Fruit fly (Drosophila melanogaster) whole organism, embryonic: Measurements from ENCODE around the gene CG15725.

Source experiments
- ATbp ChIP-seq: fragments of 200-800 bp; sonication (Bioruptor generic); optimal IDR thresholded peaks from 2 replicates; lab custom pipeline; 2017; ENCODE audit warnings: missing biosample characterization, mild to moderate bottlenecking, missing genetic modification characterization, missing genetic modification reagents
- Antp ChIP-seq: fragments of 200-800 bp; sonication (Bioruptor generic); optimal IDR thresholded peaks from 3 replicates; lab custom pipeline; 2016; ENCODE audit warnings: missing biosample characterization, missing genetic modification characterization
- CG10147 ChIP-seq: fragments of 200-800 bp; sonication (Bioruptor generic); optimal IDR thresholded peaks from 2 replicates; lab custom pipeline; 2019; ENCODE audit warnings: missing biosample characterization, mild to moderate bottlenecking, missing genetic modification characterization, moderate library complexity
- CG12299 ChIP-seq: fragments of 200-800 bp; sonication (Bioruptor generic); optimal IDR thresholded peaks from 2 replicates; lab custom pipeline; 2018; ENCODE audit warnings: missing biosample characterization, mild to moderate bottlenecking, missing genetic modification characterization
- CG13775 ChIP-seq: fragments of 200-800 bp; sonication (Bioruptor generic); optimal IDR thresholded peaks from 3 replicates; lab custom pipeline; 2017; ENCODE audit warnings: missing biosample characterization, mild to moderate bottlenecking, missing genetic modification characterization
- CG14860 ChIP-seq: fragments of 200-800 bp; sonication (Bioruptor generic); IDR thresholded peaks from 3 replicates; pipeline ENCODE4 v1.3.6; 2022; ENCODE audit warnings: missing biosample characterization, missing genetic modification characterization; ENCODE audit not compliant: partially characterized antibody
- CG17359 ChIP-seq: fragments of 200-800 bp; sonication (Bioruptor generic); optimal IDR thresholded peaks from 3 replicates; lab custom pipeline; 2018; ENCODE audit warnings: missing biosample characterization, mild to moderate bottlenecking, missing genetic modification characterization, moderate library complexity
- CG18764 ChIP-seq: fragments of 200-800 bp; sonication (Bioruptor generic); optimal IDR thresholded peaks from 3 replicates; lab custom pipeline; 2016; ENCODE audit warnings: missing biosample characterization, missing genetic modification characterization
- CG2199 ChIP-seq: fragments of 200-800 bp; sonication (Bioruptor generic); IDR thresholded peaks from 3 replicates; pipeline ENCODE4 v1.3.6; 2022; ENCODE audit warnings: missing biosample characterization, missing genetic modification characterization
- CG5953 ChIP-seq: fragments of 200-800 bp; sonication (Bioruptor generic); IDR thresholded peaks from 2 replicates; pipeline ENCODE4 v1.3.6; 2022; ENCODE audit warnings: missing biosample characterization, missing genetic modification characterization
- CG7745 ChIP-seq: fragments of 200-800 bp; sonication (Bioruptor generic); optimal IDR thresholded peaks from 2 replicates; lab custom pipeline; 2018; ENCODE audit warnings: missing biosample characterization, mild to moderate bottlenecking, missing genetic modification characterization, moderate library complexity
- CG8290 ChIP-seq, 3 experiments: fragments of 200-800 bp; sonication (Bioruptor generic); optimal IDR thresholded peaks; 2 replicates each; lab custom pipeline; 2016 to 2019; ENCODE audit warnings: missing biosample characterization in 3 of 3, missing genetic modification characterization in 3 of 3, mild to moderate bottlenecking in 2 of 3, moderate library complexity in 1 of 3
- Chrac-16 ChIP-seq: fragments of 200-800 bp; sonication (Bioruptor generic); optimal IDR thresholded peaks from 3 replicates; lab custom pipeline; 2016; ENCODE audit warnings: missing biosample characterization, missing genetic modification characterization
- D ChIP-seq, 2 experiments: fragments of 200-800 bp in 1 of 2; fragments of >200 bp in 1 of 2; sonication (Bioruptor generic) in 1 of 2; optimal IDR thresholded peaks; 2 replicates in 1 of 2; 3 replicates in 1 of 2; lab custom pipeline; 2017; ENCODE audit warnings: mild to moderate bottlenecking in 1 of 2, missing biosample characterization in 1 of 2, missing genetic modification characterization in 1 of 2, missing genetic modification reagents in 1 of 2
- Drgx ChIP-seq: fragments of 200-800 bp; sonication (Bioruptor generic); IDR thresholded peaks from 2 replicates; pipeline ENCODE4 v1.3.6; 2022; ENCODE audit warnings: missing biosample characterization, missing genetic modification characterization
- Jarid2 ChIP-seq: fragments of 200-800 bp; sonication (Bioruptor generic); optimal IDR thresholded peaks from 3 replicates; lab custom pipeline; 2017; ENCODE audit warnings: mild to moderate bottlenecking, missing biosample characterization, missing genetic modification reagents, missing genetic modification characterization
- Med ChIP-seq: fragments of 200-800 bp; sonication (Bioruptor generic); peaks from one replicate; lab custom pipeline; 2016; ENCODE audit warnings: missing biosample characterization, missing genetic modification characterization, mild to moderate bottlenecking, inconsistent platforms, moderate library complexity
- Optix ChIP-seq: fragments of 200-800 bp; sonication (Bioruptor generic); IDR thresholded peaks from 3 replicates; pipeline ENCODE4 v1.3.6; 2022; ENCODE audit warnings: missing biosample characterization, missing genetic modification characterization
- ac ChIP-seq: fragments of 200-800 bp; sonication (Bioruptor generic); optimal IDR thresholded peaks from 3 replicates; lab custom pipeline; 2017; ENCODE audit warnings: missing biosample characterization, mild to moderate bottlenecking, missing genetic modification characterization
- amos ChIP-seq: fragments of 200-800 bp; sonication (Bioruptor generic); IDR thresholded peaks from 2 replicates; pipeline ENCODE4 v1.3.6; 2022; ENCODE audit warnings: missing biosample characterization, missing genetic modification characterization; ENCODE audit not compliant: partially characterized antibody
- ato ChIP-seq: fragments of 200-800 bp; sonication (Bioruptor generic); IDR thresholded peaks from 2 replicates; pipeline ENCODE4 v1.3.6; 2022; ENCODE audit warnings: missing biosample characterization, missing genetic modification characterization; ENCODE audit not compliant: partially characterized antibody
- cas ChIP-seq: fragments of 200-800 bp; sonication (Bioruptor generic); IDR thresholded peaks from 2 replicates; pipeline ENCODE4 v1.3.6; 2022; ENCODE audit warnings: missing biosample characterization, missing genetic modification characterization
- chinmo ChIP-seq: fragments of 200-800 bp; sonication (Bioruptor generic); IDR thresholded peaks from 4 replicates; pipeline ENCODE4 v1.3.6; 2022; ENCODE audit warnings: missing biosample characterization, missing genetic modification characterization; ENCODE audit not compliant: partially characterized antibody
- crc ChIP-seq: fragments of 200-800 bp; sonication (Bioruptor generic); optimal IDR thresholded peaks from 2 replicates; lab custom pipeline; 2016; ENCODE audit warnings: missing biosample characterization, missing genetic modification characterization
- crol ChIP-seq: fragments of 200-800 bp; sonication (Bioruptor generic); IDR thresholded peaks from 2 replicates; pipeline ENCODE4 v1.3.6; 2022; ENCODE audit warnings: missing biosample characterization, missing genetic modification characterization
- eyg ChIP-seq: fragments of 200-800 bp; sonication (Bioruptor generic); optimal IDR thresholded peaks from 3 replicates; lab custom pipeline; 2016; ENCODE audit warnings: missing biosample characterization, missing genetic modification characterization
- fd96Cb ChIP-seq: fragments of 200-800 bp; sonication (Bioruptor generic); optimal IDR thresholded peaks from 2 replicates; lab custom pipeline; 2018; ENCODE audit warnings: missing biosample characterization, mild to moderate bottlenecking, missing genetic modification characterization, moderate library complexity
- fu2 ChIP-seq: fragments of 200-800 bp; sonication (Bioruptor generic); optimal IDR thresholded peaks from 2 replicates; lab custom pipeline; 2016; ENCODE audit warnings: missing biosample characterization, missing genetic modification characterization
- gcm ChIP-seq: fragments of 200-800 bp; sonication (Bioruptor generic); optimal IDR thresholded peaks from 2 replicates; lab custom pipeline; 2019; ENCODE audit warnings: missing biosample characterization, mild to moderate bottlenecking, missing genetic modification characterization, moderate library complexity
- gro ChIP-seq: fragments of 200-800 bp; sonication (Bioruptor generic); optimal IDR thresholded peaks from 2 replicates; lab custom pipeline; 2016; ENCODE audit warnings: missing biosample characterization, missing genetic modification characterization
- jigr1 ChIP-seq: fragments of 200-800 bp; sonication (Bioruptor generic); IDR thresholded peaks from 3 replicates; pipeline ENCODE4 v1.3.6; 2022; ENCODE audit warnings: missing biosample characterization, missing genetic modification characterization
- lov ChIP-seq, 2 experiments: fragments of 200-800 bp in 1 of 2; fragments of >200 bp in 1 of 2; sonication (Bioruptor generic) in 1 of 2; IDR thresholded peaks in 1 of 2; optimal IDR thresholded peaks in 1 of 2; 2 replicates in 1 of 2; 3 replicates in 1 of 2; pipeline versions ENCODE4 v1.3.6 to Lab custom; 2017 to 2022; ENCODE audit warnings: missing biosample characterization in 1 of 2, missing genetic modification characterization in 1 of 2
- mam ChIP-seq: fragments of 200-800 bp; sonication (Bioruptor generic); optimal IDR thresholded peaks from 3 replicates; lab custom pipeline; 2016; ENCODE audit warnings: missing biosample characterization, missing genetic modification characterization
- mirr ChIP-seq: fragments of 200-800 bp; sonication (Bioruptor generic); optimal IDR thresholded peaks from 3 replicates; lab custom pipeline; 2018; ENCODE audit warnings: missing biosample characterization, mild to moderate bottlenecking, missing genetic modification characterization
- otp ChIP-seq: fragments of 200-800 bp; sonication (Bioruptor generic); IDR thresholded peaks from 3 replicates; pipeline ENCODE4, ENCODE4 v1.3.6; 2022; ENCODE audit warnings: missing biosample characterization, missing genetic modification characterization
- pan ChIP-seq, 4 experiments: fragments of >200 bp in 3 of 4; fragments of 200-800 bp in 1 of 4; sonication (Bioruptor generic) in 1 of 4; optimal IDR thresholded peaks in 3 of 4; IDR thresholded peaks in 1 of 4; 2 replicates each; pipeline versions ENCODE4 v1.3.6 to Lab custom; 2017 to 2022; ENCODE audit warnings: missing biosample characterization in 2 of 4, missing genetic modification characterization in 2 of 4, mixed read lengths in 1 of 4
- prd ChIP-seq, 3 experiments: fragments of >200 bp in 2 of 3; fragments of 200-800 bp in 1 of 3; sonication (Bioruptor generic) in 1 of 3; optimal IDR thresholded peaks in 2 of 3; IDR thresholded peaks in 1 of 3; 2 replicates in 2 of 3; 3 replicates in 1 of 3; pipeline versions ENCODE4 v1.3.6 to Lab custom; 2017 to 2022; ENCODE audit warnings: missing biosample characterization in 1 of 3, missing genetic modification characterization in 1 of 3
- run ChIP-seq: fragments of 200-800 bp; sonication (Bioruptor generic); optimal IDR thresholded peaks from 3 replicates; lab custom pipeline; 2018; ENCODE audit warnings: missing biosample characterization, mild to moderate bottlenecking, missing genetic modification characterization
- sens ChIP-seq: fragments of 200-800 bp; sonication (Bioruptor generic); peaks from one replicate; lab custom pipeline; 2016; ENCODE audit warnings: missing biosample characterization, missing genetic modification characterization
- sqz ChIP-seq: fragments of 200-800 bp; sonication (Bioruptor generic); optimal IDR thresholded peaks from 3 replicates; lab custom pipeline; 2018; ENCODE audit warnings: missing biosample characterization, mild to moderate bottlenecking, missing genetic modification characterization
- stwl ChIP-seq: fragments of 200-800 bp; sonication (Bioruptor generic); optimal IDR thresholded peaks from 3 replicates; lab custom pipeline; 2018; ENCODE audit warnings: missing biosample characterization, mild to moderate bottlenecking, missing genetic modification characterization, moderate library complexity
- tgo ChIP-seq: fragments of 200-800 bp; sonication (Bioruptor generic); IDR thresholded peaks from 3 replicates; pipeline ENCODE4 v1.3.6; 2022; ENCODE audit warnings: missing biosample characterization, missing genetic modification characterization
- twi ChIP-seq: fragments of 200-800 bp; optimal IDR thresholded peaks from 2 replicates; lab custom pipeline; 2019; ENCODE audit warnings: missing biosample characterization, mild to moderate bottlenecking, missing genetic modification characterization, moderate library complexity
- wdn ChIP-seq: fragments of 200-800 bp; sonication (Bioruptor generic); IDR thresholded peaks from 2 replicates; pipeline ENCODE4 v1.3.6; 2022; ENCODE audit warnings: missing biosample characterization, missing genetic modification characterization
- z ChIP-seq: fragments of 200-800 bp; sonication (Bioruptor generic); IDR thresholded peaks from 3 replicates; pipeline ENCODE4 v1.3.6; 2022; ENCODE audit warnings: missing biosample characterization, missing genetic modification characterization

CG15725 gene

DNA sequence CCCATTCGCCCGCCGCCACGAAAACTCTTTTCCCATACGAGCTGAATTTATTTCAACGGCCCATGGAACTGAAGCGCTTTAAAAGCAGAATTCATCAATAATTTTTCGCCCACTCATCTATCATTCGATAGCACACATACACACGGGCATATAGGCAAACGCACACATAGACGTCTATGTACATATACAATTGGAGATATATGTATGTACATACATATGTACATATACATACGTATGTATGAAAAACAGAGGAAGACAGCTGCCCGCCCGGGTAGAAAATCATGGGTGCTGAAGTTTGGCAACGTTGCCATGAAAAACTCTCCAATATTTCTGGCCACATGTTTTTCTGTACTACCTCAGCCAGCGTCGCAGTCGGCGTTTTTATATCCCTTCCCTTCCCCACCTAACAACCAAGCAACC lies 28.1 kb downstream of the CG15725 start (continued):
- TF ChIP-seq CG8290 (GFP tag; optimal IDR thresholded peaks at IDR 0.05; lab: Kevin White, UChicago) (no peak), CG8290 (tag; optimal IDR thresholded peaks at IDR 0.05; lab: Kevin White, UChicago) (peak in 1 of 2 experiments; percentile 9), Antp (GFP tag; lab: Kevin White, UChicago) (no peak), fu2 (GFP tag; lab: Kevin White, UChicago) (no peak), CG18764 (GFP tag; lab: Kevin White, UChicago) (no peak), CG12299 (tag; lab: Kevin White, UChicago) (no peak), mam (GFP tag; lab: Kevin White, UChicago) (no peak), lov (optimal IDR thresholded peaks at IDR 0.05; lab: Kevin White, UChicago) (no peak), lov (GFP tag; IDR thresholded peaks at IDR 0.05; lab: Robert Waterston, UW) (no peak), Optix (GFP tag; lab: Robert Waterston, UW) (no peak), Drgx (GFP tag; lab: Robert Waterston, UW) (no peak)
- TF ChIP-seq, all 482 proteins: peak for 23

dm6 chrX:12734354-12734709 lies 28.7 kb downstream of the CG15725 start:
- TF ChIP-seq z (no peak), CG10147 (GFP tag; lab: Kevin White, UChicago) (no peak), cas (GFP tag; lab: Robert Waterston, UW) (no peak), pan (optimal IDR thresholded peaks at IDR 0.05; lab: Kevin White, UChicago) (no peak), pan (GFP tag; optimal IDR thresholded peaks at IDR 0.05 in 1 of 2, IDR thresholded peaks at IDR 0.05 in 1 of 2) (peak in 1 of 2 experiments; percentile 19), ato (GFP tag; lab: Robert Waterston, UW) (no peak), CG14860 (GFP tag; lab: Robert Waterston, UW) (no peak), CG5953 (0 out of 2 replicates have a peak, but pooled peaks have one; percentile 55), fd96Cb (no peak), CG7745 (tag; lab: Kevin White, UChicago) (no peak), stwl (tag; lab: Kevin White, UChicago) (no peak), D (optimal IDR thresholded peaks at IDR 0.05; lab: Kevin White, UChicago) (no peak), D (GFP tag; optimal IDR thresholded peaks at IDR 0.05; lab: Kevin White, UChicago) (no peak), Chrac-16 (no peak), tgo (GFP tag; lab: Robert Waterston, UW) (no peak; the same call in 2 of the 3 replicates), sqz (GFP tag; lab: Kevin White, UChicago) (peak; percentile 80), run (tag; lab: Kevin White, UChicago) (no peak), amos (GFP tag; lab: Robert Waterston, UW) (no peak), ac (GFP tag; lab: Kevin White, UChicago) (no peak), CG2199 (GFP tag; lab: Robert Waterston, UW) (0 out of 3 replicates have a peak, but pooled peaks have one; percentile 26), Med (GFP tag; lab: Kevin White, UChicago) (peak; percentile 74), prd (optimal IDR thresholded peaks at IDR 0.05; lab: Kevin White, UChicago) (no peak), prd (GFP tag; IDR thresholded peaks at IDR 0.05; lab: Robert Waterston, UW) (peak; percentile 6; the same call in 2 of the 3 replicates), gcm (GFP tag; lab: Kevin White, UChicago) (no peak), gro (GFP tag; lab: Kevin White, UChicago) (peak; percentile 46), CG13775 (GFP tag; lab: Kevin White, UChicago) (no peak), crc (no peak), chinmo (GFP tag; lab: Robert Waterston, UW) (peak; percentile 27; the same call in 1 of the 4 replicates), twi (tag; lab: Kevin White, UChicago) (no peak), crol (GFP tag; lab: Robert Waterston, UW) (peak; percentile 25; the same call in 1 of the 2 replicates), Optix (GFP tag; lab: Robert Waterston, UW) (peak; percentile 47; the same call in 1 of the 3 replicates), CG17359 (tag; lab: Kevin White, UChicago) (no peak), jigr1 (no peak), otp (GFP tag; lab: Robert Waterston, UW) (peak; percentile 34; the same call in 1 of the 3 replicates), eyg (GFP tag; lab: Kevin White, UChicago) (peak; percentile 2), ATbp (GFP tag; lab: Kevin White, UChicago) (no peak), lov (optimal IDR thresholded peaks at IDR 0.05; lab: Kevin White, UChicago) (no peak), lov (GFP tag; IDR thresholded peaks at IDR 0.05; lab: Robert Waterston, UW) (0 out of 3 replicates have a peak, but pooled peaks have one; percentile 42), sens (GFP tag; lab: Kevin White, UChicago) (peak; percentile 79), Jarid2 (GFP tag; lab: Kevin White, UChicago) (no peak), CG12299 (tag; lab: Kevin White, UChicago) (no peak), wdn (GFP tag; lab: Robert Waterston, UW) (0 out of 2 replicates have a peak, but pooled peaks have one; percentile 3), mirr (GFP tag; lab: Kevin White, UChicago) (no peak)
